Fruit fly (Drosophila melanogaster) whole organism, embryonic: ENCODE measurements around the gene CG31360.

Experiments used
- Antp ChIP-seq: fragments of 200-800 bp; sonication (Bioruptor generic); optimal IDR thresholded peaks from 3 replicates; lab custom pipeline; 2016; ENCODE audit warnings: missing biosample characterization, missing genetic modification characterization
- Bdp1 ChIP-seq: fragments of 200-800 bp; sonication (Bioruptor generic); optimal IDR thresholded peaks from 3 replicates; lab custom pipeline; 2016; ENCODE audit warnings: missing biosample characterization, missing genetic modification characterization
- BtbVII ChIP-seq: fragments of 200-800 bp; sonication (Bioruptor generic); optimal IDR thresholded peaks from 3 replicates; lab custom pipeline; 2017; ENCODE audit warnings: missing biosample characterization, mild to moderate bottlenecking, missing genetic modification characterization
- CG10147 ChIP-seq: fragments of 200-800 bp; sonication (Bioruptor generic); optimal IDR thresholded peaks from 2 replicates; lab custom pipeline; 2019; ENCODE audit warnings: missing biosample characterization, mild to moderate bottlenecking, missing genetic modification characterization, moderate library complexity
- CG10565 ChIP-seq: fragments of 200-800 bp; sonication (Bioruptor generic); optimal IDR thresholded peaks from 3 replicates; lab custom pipeline; 2016; ENCODE audit warnings: missing biosample characterization, mild to moderate bottlenecking, missing genetic modification characterization
- CG12104 ChIP-seq: fragments of 200-800 bp; sonication (Bioruptor generic); optimal IDR thresholded peaks from 3 replicates; lab custom pipeline; 2016; ENCODE audit warnings: missing biosample characterization, missing genetic modification characterization
- CG13775 ChIP-seq: fragments of 200-800 bp; sonication (Bioruptor generic); optimal IDR thresholded peaks from 3 replicates; lab custom pipeline; 2017; ENCODE audit warnings: missing biosample characterization, mild to moderate bottlenecking, missing genetic modification characterization
- CG18619 ChIP-seq: fragments of 200-800 bp; sonication (Bioruptor generic); optimal IDR thresholded peaks from 3 replicates; lab custom pipeline; 2017; ENCODE audit warnings: missing biosample characterization, mild to moderate bottlenecking, missing genetic modification characterization
- CG2116 ChIP-seq: fragments of 200-800 bp; sonication (Bioruptor generic); optimal IDR thresholded peaks from 3 replicates; lab custom pipeline; 2018; ENCODE audit warnings: missing biosample characterization, mild to moderate bottlenecking, missing genetic modification characterization
- CG2199 ChIP-seq: fragments of 200-800 bp; sonication (Bioruptor generic); IDR thresholded peaks from 3 replicates; pipeline ENCODE4 v1.3.6; 2022; ENCODE audit warnings: missing biosample characterization, missing genetic modification characterization
- CG30403 ChIP-seq: fragments of 200-800 bp; sonication (Bioruptor generic); optimal IDR thresholded peaks from 3 replicates; lab custom pipeline; 2016; ENCODE audit warnings: missing biosample characterization, missing genetic modification characterization
- CG3065 ChIP-seq: fragments of 200-800 bp; sonication (Bioruptor generic); optimal IDR thresholded peaks from 2 replicates; lab custom pipeline; 2016; ENCODE audit warnings: missing biosample characterization, missing genetic modification characterization
- CG31441 ChIP-seq: fragments of 200-800 bp; sonication (Bioruptor generic); IDR thresholded peaks from 2 replicates; pipeline ENCODE4 v1.3.6; 2022; ENCODE audit warnings: missing biosample characterization, missing genetic modification characterization
- CG3163 ChIP-seq: fragments of 200-800 bp; sonication (Bioruptor generic); optimal IDR thresholded peaks from 3 replicates; lab custom pipeline; 2016; ENCODE audit warnings: missing biosample characterization, missing genetic modification characterization
- CG3281 ChIP-seq: fragments of 200-800 bp; sonication (Bioruptor generic); optimal IDR thresholded peaks from 3 replicates; lab custom pipeline; 2017; ENCODE audit warnings: missing biosample characterization, mild to moderate bottlenecking, missing genetic modification characterization
- CG4707 ChIP-seq: fragments of 200-800 bp; sonication (Bioruptor generic); optimal IDR thresholded peaks from 2 replicates; lab custom pipeline; 2018; ENCODE audit warnings: missing biosample characterization, mild to moderate bottlenecking, missing genetic modification characterization, moderate library complexity
- CG6254 ChIP-seq: fragments of 200-800 bp; sonication (Bioruptor generic); optimal IDR thresholded peaks from 3 replicates; lab custom pipeline; 2017; ENCODE audit warnings: mild to moderate bottlenecking, missing biosample characterization, missing genetic modification reagents, missing genetic modification characterization
- CG7271 ChIP-seq: fragments of 200-800 bp; sonication (Bioruptor generic); optimal IDR thresholded peaks from 2 replicates; lab custom pipeline; 2018; ENCODE audit warnings: missing biosample characterization, mild to moderate bottlenecking, missing genetic modification characterization, moderate library complexity
- CG8944 ChIP-seq: fragments of 200-800 bp; sonication (Bioruptor generic); optimal IDR thresholded peaks from 3 replicates; lab custom pipeline; 2016; ENCODE audit warnings: missing biosample characterization, missing genetic modification characterization
- CG9215 ChIP-seq: fragments of 200-800 bp; sonication (Bioruptor generic); IDR thresholded peaks from 2 replicates; pipeline ENCODE4 v1.3.6; 2022; ENCODE audit warnings: missing biosample characterization, missing genetic modification characterization
- Camta ChIP-seq: fragments of 200-800 bp; sonication (Bioruptor generic); optimal IDR thresholded peaks from 2 replicates; lab custom pipeline; 2016; ENCODE audit warnings: missing biosample characterization, missing genetic modification characterization
- Doc2 ChIP-seq: fragments of 200-800 bp; sonication (Bioruptor generic); IDR thresholded peaks from 2 replicates; pipeline ENCODE4 v1.3.6; 2022; ENCODE audit warnings: missing biosample characterization, missing genetic modification characterization
- Dp ChIP-seq: fragments of 200-800 bp; sonication (Bioruptor generic); optimal IDR thresholded peaks from 2 replicates; lab custom pipeline; 2018; ENCODE audit warnings: missing biosample characterization, mild to moderate bottlenecking, missing genetic modification characterization, moderate library complexity
- Fer3 ChIP-seq: fragments of 200-800 bp; sonication (Bioruptor generic); optimal IDR thresholded peaks from 2 replicates; lab custom pipeline; 2018; ENCODE audit warnings: missing biosample characterization, mild to moderate bottlenecking, missing genetic modification characterization, moderate library complexity
- Lhr ChIP-seq: fragments of 200-800 bp; sonication (Bioruptor generic); optimal IDR thresholded peaks from 3 replicates; lab custom pipeline; 2017; ENCODE audit warnings: mild to moderate bottlenecking, missing biosample characterization, missing genetic modification reagents, missing genetic modification characterization
- Mes4 ChIP-seq: fragments of 200-800 bp; sonication (Bioruptor generic); optimal IDR thresholded peaks from 2 replicates; lab custom pipeline; 2016; ENCODE audit warnings: missing biosample characterization, missing genetic modification characterization
- Neu2 ChIP-seq: fragments of 200-800 bp; sonication (Bioruptor generic); optimal IDR thresholded peaks from 3 replicates; lab custom pipeline; 2016; ENCODE audit warnings: missing biosample characterization, missing genetic modification characterization, borderline replicate concordance
- Nf-YB ChIP-seq: fragments of 200-800 bp; sonication (Bioruptor generic); optimal IDR thresholded peaks from 3 replicates; lab custom pipeline; 2019; ENCODE audit warnings: missing biosample characterization, mild to moderate bottlenecking, missing genetic modification characterization, moderate library complexity
- Scr ChIP-seq: fragments of 200-800 bp; sonication (Bioruptor generic); IDR thresholded peaks from 2 replicates; pipeline ENCODE4 v1.3.6; 2022; ENCODE audit warnings: missing biosample characterization, missing genetic modification characterization; ENCODE audit not compliant: partially characterized antibody
- Stat92E ChIP-seq, 3 experiments: fragments of >200 bp in 2 of 3; fragments of 200-800 bp in 1 of 3; sonication (Bioruptor generic) in 1 of 3; optimal IDR thresholded peaks; 2 replicates each; lab custom pipeline; 2017 to 2019; ENCODE audit warnings: missing biosample characterization in 3 of 3, missing genetic modification characterization in 3 of 3, mild to moderate bottlenecking in 1 of 3, moderate library complexity in 1 of 3
- al ChIP-seq: fragments of 200-800 bp; sonication (Bioruptor generic); IDR thresholded peaks from 2 replicates; pipeline ENCODE4 v1.3.6; 2022; ENCODE audit warnings: missing biosample characterization, missing genetic modification characterization
- ato ChIP-seq: fragments of 200-800 bp; sonication (Bioruptor generic); IDR thresholded peaks from 2 replicates; pipeline ENCODE4 v1.3.6; 2022; ENCODE audit warnings: missing biosample characterization, missing genetic modification characterization; ENCODE audit not compliant: partially characterized antibody
- da ChIP-seq: fragments of 200-800 bp; sonication (Bioruptor generic); optimal IDR thresholded peaks from 2 replicates; lab custom pipeline; 2016; ENCODE audit warnings: missing biosample characterization, missing genetic modification characterization
- dati ChIP-seq: fragments of 200-800 bp; sonication (Bioruptor generic); IDR thresholded peaks from 2 replicates; pipeline ENCODE4 v1.3.6; 2022; ENCODE audit warnings: missing biosample characterization, missing genetic modification characterization
- dmrt11E ChIP-seq: fragments of 200-800 bp; sonication (Bioruptor generic); optimal IDR thresholded peaks from 3 replicates; lab custom pipeline; 2018; ENCODE audit warnings: missing biosample characterization, mild to moderate bottlenecking, missing genetic modification characterization, moderate library complexity
- grau ChIP-seq: fragments of 200-800 bp; optimal IDR thresholded peaks from 3 replicates; lab custom pipeline; 2019; ENCODE audit warnings: missing biosample characterization, mild to moderate bottlenecking, missing genetic modification characterization, moderate library complexity
- gt ChIP-seq: fragments of 200-800 bp; sonication (Bioruptor generic); IDR thresholded peaks from 2 replicates; pipeline ENCODE4 v1.3.6; 2022; ENCODE audit warnings: missing biosample characterization, missing genetic modification characterization
- ind ChIP-seq: fragments of 200-800 bp; sonication (Bioruptor generic); optimal IDR thresholded peaks from 3 replicates; lab custom pipeline; 2016; ENCODE audit warnings: missing biosample characterization, missing genetic modification characterization
- lola ChIP-seq, 3 experiments: fragments of >200 bp in 2 of 3; fragments of 200-800 bp in 1 of 3; sonication (Bioruptor generic) in 1 of 3; optimal IDR thresholded peaks; 2 replicates each; lab custom pipeline; 2017 to 2019; ENCODE audit warnings: missing biosample characterization in 3 of 3, missing genetic modification characterization in 3 of 3, mild to moderate bottlenecking in 1 of 3, moderate library complexity in 1 of 3
- luna ChIP-seq: fragments of 200-800 bp; sonication (Bioruptor generic); optimal IDR thresholded peaks from 2 replicates; lab custom pipeline; 2016; ENCODE audit warnings: missing biosample characterization, missing genetic modification characterization
- org-1 ChIP-seq: fragments of 200-800 bp; sonication (Bioruptor generic); optimal IDR thresholded peaks from 2 replicates; lab custom pipeline; 2017; ENCODE audit warnings: missing biosample characterization, missing genetic modification characterization
- pnt ChIP-seq: fragments of 200-800 bp; sonication (Bioruptor generic); optimal IDR thresholded peaks from 3 replicates; lab custom pipeline; 2016; ENCODE audit warnings: missing biosample characterization, missing genetic modification characterization
- sim ChIP-seq: fragments of 200-800 bp; sonication (Bioruptor generic); IDR thresholded peaks from 2 replicates; pipeline ENCODE4 v1.3.6; 2022; ENCODE audit warnings: missing biosample characterization, missing genetic modification characterization
- sima ChIP-seq: fragments of 200-800 bp; sonication (Bioruptor generic); optimal IDR thresholded peaks from 2 replicates; lab custom pipeline; 2016; ENCODE audit warnings: missing biosample characterization, missing genetic modification characterization
- ssp ChIP-seq: fragments of 200-800 bp; sonication (Bioruptor generic); IDR thresholded peaks from 2 replicates; pipeline ENCODE4 v1.3.6; 2022; ENCODE audit warnings: missing biosample characterization, missing genetic modification characterization
- tin ChIP-seq: fragments of 200-800 bp; sonication (Bioruptor generic); optimal IDR thresholded peaks from 3 replicates; lab custom pipeline; 2016; ENCODE audit warnings: missing biosample characterization, missing genetic modification characterization
- tna ChIP-seq: fragments of 200-800 bp; sonication (Bioruptor generic); IDR thresholded peaks from 2 replicates; pipeline ENCODE4 v1.3.6; 2022; ENCODE audit warnings: missing biosample characterization, missing genetic modification characterization; ENCODE audit not compliant: partially characterized antibody
- unpg ChIP-seq: fragments of 200-800 bp; sonication (Bioruptor generic); optimal IDR thresholded peaks from 3 replicates; lab custom pipeline; 2018; ENCODE audit warnings: missing biosample characterization, mild to moderate bottlenecking, missing genetic modification characterization, moderate library complexity
- z ChIP-seq: fragments of 200-800 bp; sonication (Bioruptor generic); IDR thresholded peaks from 3 replicates; pipeline ENCODE4 v1.3.6; 2022; ENCODE audit warnings: missing biosample characterization, missing genetic modification characterization

The CG31360 gene

DNA sequence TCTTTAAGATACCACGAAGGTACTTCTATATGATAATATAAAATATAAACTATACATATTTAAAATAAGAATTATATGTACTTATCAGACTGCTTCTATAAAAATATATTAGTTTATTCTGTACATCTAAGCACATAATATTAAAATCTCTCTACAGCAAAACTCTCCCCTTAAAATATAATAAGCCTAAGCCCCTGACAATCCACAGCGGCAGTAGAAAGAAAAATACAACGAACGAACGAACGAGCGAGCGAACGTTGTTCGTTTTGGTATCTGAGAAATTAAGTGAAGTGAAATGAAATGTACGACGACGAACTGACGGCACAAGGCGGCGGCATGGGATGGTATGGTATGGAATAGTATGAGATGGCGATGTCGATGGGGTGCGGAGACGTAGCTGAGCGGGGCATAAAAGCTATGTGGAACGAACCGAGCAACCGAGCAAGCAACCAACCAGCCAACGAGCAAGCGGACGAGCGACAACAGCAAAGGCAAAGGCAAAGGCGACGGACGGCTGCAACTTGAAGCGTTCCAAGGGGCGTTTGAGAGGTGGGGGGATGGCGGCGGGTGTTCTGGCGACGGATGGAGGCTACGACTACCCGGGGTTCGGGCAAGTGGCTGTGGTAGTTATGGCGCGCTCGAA lies 15.7 kb downstream of the CG31360 start (continued):
- peak; percentile 99 for TF ChIP-seq CG18619 (GFP tag; lab: Kevin White, UChicago)
- no peak for TF ChIP-seq ato
- peak; percentile 88 for TF ChIP-seq CG7271 (tag; lab: Kevin White, UChicago)
- TF ChIP-seq CG10147 (GFP tag; lab: Kevin White, UChicago): peak; percentile 98
- TF ChIP-seq CG3163 (GFP tag; lab: Kevin White, UChicago): peak; percentile 16
- TF ChIP-seq Nf-YB: peak; percentile 89
- peak; percentile 99 for TF ChIP-seq CG31441 (GFP tag; lab: Robert Waterston, UW)
- TF ChIP-seq CG30403 (GFP tag; lab: Kevin White, UChicago): peak; percentile 98
- TF ChIP-seq ssp (GFP tag; lab: Robert Waterston, UW): peak; percentile 93
- peak; percentile 74 for TF ChIP-seq CG8944
- TF ChIP-seq CG2199 (GFP tag; lab: Robert Waterston, UW): peak; percentile 88
- TF ChIP-seq BtbVII (GFP tag; lab: Kevin White, UChicago): peak; percentile 99
- no peak for TF ChIP-seq Lhr (GFP tag; lab: Kevin White, UChicago)
- peak; percentile 67 for TF ChIP-seq sima (GFP tag; lab: Kevin White, UChicago)
- TF ChIP-seq CG6254 (GFP tag; lab: Kevin White, UChicago): peak; percentile 95
- TF ChIP-seq luna (GFP tag; lab: Kevin White, UChicago): peak; percentile 46
- TF ChIP-seq CG13775 (GFP tag; lab: Kevin White, UChicago): peak; percentile 98
- TF ChIP-seq dati (GFP tag; lab: Robert Waterston, UW): peak; percentile 92
- TF ChIP-seq Mes4: peak; percentile 50
- TF ChIP-seq da (GFP tag; lab: Kevin White, UChicago): peak; percentile 25
- TF ChIP-seq Antp (GFP tag; lab: Kevin White, UChicago): peak; percentile 55
- peak; percentile 99 for TF ChIP-seq CG3281 (GFP tag; lab: Kevin White, UChicago)
- TF ChIP-seq Fer3: peak; percentile 98
- TF ChIP-seq Bdp1: peak; percentile 41
- TF ChIP-seq al: peak; percentile 98
- peak; percentile 98 for TF ChIP-seq ind (GFP tag; lab: Kevin White, UChicago)
- peak; percentile 96 for TF ChIP-seq CG12104
- peak; percentile 85 for TF ChIP-seq Doc2 (GFP tag; lab: Robert Waterston, UW)
- TF ChIP-seq sim (GFP tag; lab: Robert Waterston, UW): peak; percentile 94
- peak in 1 of 3 experiments; percentile 88 for TF ChIP-seq Stat92E (GFP tag; optimal IDR thresholded peaks at IDR 0.05; lab: Kevin White, UChicago)
- TF ChIP-seq grau (tag; lab: Kevin White, UChicago): peak; percentile 99
- TF ChIP-seq CG9215 (GFP tag; lab: Robert Waterston, UW): peak; percentile 98
- TF ChIP-seq dmrt11E (tag; lab: Kevin White, UChicago): peak; percentile 94
- TF ChIP-seq CG2116: peak; percentile 87
- TF ChIP-seq tin (GFP tag; lab: Kevin White, UChicago): peak; percentile 96
- peak; percentile 28 for TF ChIP-seq Camta (GFP tag; lab: Kevin White, UChicago)
- TF ChIP-seq lola (GFP tag; optimal IDR thresholded peaks at IDR 0.05; lab: Kevin White, UChicago): peak in 1 of 3 experiments; percentile 97
- TF ChIP-seq CG3065 (GFP tag; lab: Kevin White, UChicago): peak; percentile 94
- TF ChIP-seq CG10565 (GFP tag; lab: Kevin White, UChicago): peak; percentile 43
- TF ChIP-seq CG4707 (GFP tag; lab: Kevin White, UChicago): peak; percentile 88
- peak; percentile 99 for TF ChIP-seq unpg
- TF ChIP-seq Neu2 (GFP tag; lab: Kevin White, UChicago): no peak
- TF ChIP-seq Dp (GFP tag; lab: Kevin White, UChicago): peak; percentile 26
- TF ChIP-seq pnt (GFP tag; lab: Kevin White, UChicago): peak; percentile 67
- peak; percentile 48; the same call in 1 of the 3 replicates for TF ChIP-seq z (GFP tag; lab: Robert Waterston, UW)
- TF ChIP-seq tna (GFP tag; lab: Robert Waterston, UW): peak; percentile 28; the same call in 1 of the 2 replicates
- peak; percentile 89 for TF ChIP-seq gt (GFP tag; lab: Robert Waterston, UW)
- no peak for TF ChIP-seq Scr (GFP tag; lab: Robert Waterston, UW)
- peak; percentile 98 for TF ChIP-seq org-1 (GFP tag; lab: Kevin White, UChicago)
